Worm (Caenorhabditis elegans) whole organism, late embryonic: ENCODE results near the gene cccp-1.

Experiments used
- ama-1 ChIP-seq: fragments of 150-350 bp; optimal IDR thresholded peaks from 2 replicates; lab custom pipeline; 2014
- ceh-31 ChIP-seq: sonication (generic microtip); optimal IDR thresholded peaks from 2 replicates; lab custom pipeline; 2016; ENCODE audit warnings: missing genetic modification characterization, missing compliant biosample characterization
- ceh-48 ChIP-seq: sonication (generic microtip); optimal IDR thresholded peaks from 2 replicates; lab custom pipeline; 2016; ENCODE audit warnings: missing genetic modification characterization, inconsistent platforms, missing compliant biosample characterization
- ceh-6 ChIP-seq: fragments of 200-800 bp; sonication (Bioruptor generic); optimal IDR thresholded peaks from 2 replicates; lab custom pipeline; 2018; ENCODE audit warnings: mild to moderate bottlenecking, missing genetic modification characterization, missing compliant biosample characterization
- ceh-9 ChIP-seq: sonication (generic microtip); optimal IDR thresholded peaks from 2 replicates; lab custom pipeline; 2016; ENCODE audit warnings: mild to moderate bottlenecking, missing genetic modification characterization, inconsistent platforms, missing compliant biosample characterization
- dmd-4 ChIP-seq: sonication (generic microtip); optimal IDR thresholded peaks from 2 replicates; lab custom pipeline; 2016; ENCODE audit warnings: borderline replicate concordance, missing genetic modification characterization, missing compliant biosample characterization
- elt-2 ChIP-seq: sonication (generic microtip); optimal IDR thresholded peaks from 2 replicates; lab custom pipeline; 2016; ENCODE audit warnings: missing genetic modification reagents, missing genetic modification characterization, missing compliant biosample characterization
- fax-1 ChIP-seq: sonication (generic microtip); optimal IDR thresholded peaks from 2 replicates; lab custom pipeline; 2016; ENCODE audit warnings: missing genotype, missing genetic modification characterization, missing compliant biosample characterization
- lin-11 ChIP-seq: fragments of 200-800 bp; sonication (Bioruptor generic); optimal IDR thresholded peaks from 2 replicates; lab custom pipeline; 2018; ENCODE audit warnings: mild to moderate bottlenecking, missing genetic modification characterization, missing compliant biosample characterization
- mec-3 ChIP-seq: sonication (generic microtip); optimal IDR thresholded peaks from 2 replicates; lab custom pipeline; 2016; ENCODE audit warnings: borderline replicate concordance, missing genetic modification characterization, missing compliant biosample characterization
- nfya-1 ChIP-seq: sonication (generic microtip); optimal IDR thresholded peaks from 2 replicates; lab custom pipeline; 2017; ENCODE audit warnings: missing genetic modification characterization, mild to moderate bottlenecking, missing compliant biosample characterization, antibody characterized with exemption, moderate library complexity
- nhr-232 ChIP-seq: sonication (generic microtip); optimal IDR thresholded peaks from 2 replicates; lab custom pipeline; 2016; ENCODE audit warnings: missing genetic modification characterization, missing compliant biosample characterization
- pag-3 ChIP-seq: sonication (generic microtip); optimal IDR thresholded peaks from 2 replicates; lab custom pipeline; 2016; ENCODE audit warnings: missing compliant biosample characterization, missing genetic modification characterization, borderline replicate concordance
- pax-1 ChIP-seq: fragments of 150-350 bp; optimal IDR thresholded peaks from 2 replicates; lab custom pipeline; 2014; ENCODE audit warnings: missing biosample characterization, missing genetic modification characterization
- pha-2 ChIP-seq: sonication (generic microtip); optimal IDR thresholded peaks from 2 replicates; lab custom pipeline; 2017; ENCODE audit warnings: mild to moderate bottlenecking, missing genetic modification characterization, missing compliant biosample characterization
- pha-4 ChIP-seq: fragments of 150-350 bp; optimal IDR thresholded peaks from 2 replicates; lab custom pipeline; 2018; ENCODE audit warnings: missing biosample characterization, missing genetic modification reagents, missing genetic modification characterization
- pqm-1 ChIP-seq: sonication (generic microtip); optimal IDR thresholded peaks from 2 replicates; lab custom pipeline; 2016; ENCODE audit warnings: missing genetic modification characterization, missing compliant biosample characterization
- pros-1 ChIP-seq: fragments of 150-350 bp; optimal IDR thresholded peaks from 2 replicates; lab custom pipeline; 2014; ENCODE audit warnings: missing biosample characterization, missing genetic modification reagents, missing genetic modification characterization
- sox-4 ChIP-seq: sonication (generic microtip); optimal IDR thresholded peaks from 2 replicates; lab custom pipeline; 2017; ENCODE audit warnings: mild to moderate bottlenecking, missing genetic modification characterization, inconsistent platforms, missing compliant biosample characterization
- syd-9 ChIP-seq: sonication (generic microtip); optimal IDR thresholded peaks from 2 replicates; lab custom pipeline; 2016; ENCODE audit warnings: mild to moderate bottlenecking, missing genetic modification characterization, moderate library complexity, missing compliant biosample characterization
- tbx-7 ChIP-seq: sonication (generic microtip); optimal IDR thresholded peaks from 2 replicates; lab custom pipeline; 2016; ENCODE audit warnings: missing genotype, missing genetic modification characterization, missing compliant biosample characterization
- unc-86 ChIP-seq: sonication (generic microtip); optimal IDR thresholded peaks from 2 replicates; lab custom pipeline; 2016; ENCODE audit warnings: missing genetic modification characterization, missing compliant biosample characterization

cccp-1 gene

ce11 chrIII:12510505-12510904 lies 37.8 kb downstream of the cccp-1 start:
- TF ChIP-seq pag-3 (tag; lab: Kevin White, UChicago) (no peak), lin-11 (tag; lab: Kevin White, UChicago) (no peak), sox-4 (tag; lab: Kevin White, UChicago) (no peak), nfya-1 (tag; lab: Kevin White, UChicago) (peak; percentile 70), pqm-1 (tag; lab: Kevin White, UChicago) (no peak)

ce11 chrIII:12517674-12518073 lies 45.0 kb downstream of the cccp-1 start:
- TF ChIP-seq dmd-4 (tag; lab: Kevin White, UChicago): no peak
- peak; percentile 29 for TF ChIP-seq ceh-48 (tag; lab: Kevin White, UChicago)
- TF ChIP-seq unc-86 (tag; lab: Kevin White, UChicago): no peak

- TF ChIP-seq ama-1: no peak
- peak; percentile 41 for TF ChIP-seq ceh-31
- TF ChIP-seq elt-2: peak; percentile 21
- peak; percentile 11 for TF ChIP-seq pax-1 (tag; lab: Kevin White, UChicago)
- TF ChIP-seq pros-1 (tag; lab: Kevin White, UChicago): no peak
- no peak for TF ChIP-seq ceh-9 (tag; lab: Kevin White, UChicago)
- TF ChIP-seq nfya-1 (tag; lab: Kevin White, UChicago): peak; percentile 8
Observed at ce11 chrIII:12528029-12528428, 55.4 kb downstream of the cccp-1 start.

- no peak for TF ChIP-seq pha-2 (tag; lab: Kevin White, UChicago)
- no peak for TF ChIP-seq ceh-31
- TF ChIP-seq ceh-6 (GFP tag; lab: Kevin White, UChicago): no peak
- TF ChIP-seq tbx-7 (tag; lab: Kevin White, UChicago): no peak
- TF ChIP-seq nhr-232: no peak
- no peak for TF ChIP-seq ceh-9 (tag; lab: Kevin White, UChicago)
- no peak for TF ChIP-seq fax-1
- TF ChIP-seq pha-4 (tag; lab: Kevin White, UChicago): no peak
- no peak for TF ChIP-seq mec-3 (tag; lab: Kevin White, UChicago)
- no peak for TF ChIP-seq syd-9 (tag; lab: Kevin White, UChicago)
Observed at ce11 chrIII:12533900-12534299, 61.2 kb downstream of the cccp-1 start.
